Fruit fly (Drosophila melanogaster): ENCODE results near the gene CG5273.

CG5273 gene

dm6 chrX:758892-759621 is at the start of gene CG5273:
Gene CG5273 (plus strand): TSS chrX:759594.
- TF ChIP-seq vri (GFP tag; optimal IDR thresholded peaks at IDR 0.05) (peak; percentile 55), Smox (GFP tag; optimal IDR thresholded peaks at IDR 0.05) (peak; percentile 15), acj6 (GFP tag; optimal IDR thresholded peaks at IDR 0.05) (no peak), CG1621 (tag; optimal IDR thresholded peaks at IDR 0.05) (peak; percentile 36), CG3919 (GFP tag; optimal IDR thresholded peaks at IDR 0.05) (peak; percentile 12), Eip75B (GFP tag; optimal IDR thresholded peaks at IDR 0.05) (peak; percentile 1), CG32006 (GFP tag; optimal IDR thresholded peaks at IDR 0.05) (no peak), CG7368 (GFP tag; optimal IDR thresholded peaks at IDR 0.05) (no peak), Eip78C (GFP tag) (peak; percentile 75), lz (GFP tag; optimal IDR thresholded peaks at IDR 0.05) (peak; percentile 11), Sox102F (GFP tag; optimal IDR thresholded peaks at IDR 0.05) (peak; percentile 28), CG6808 (GFP tag; optimal IDR thresholded peaks at IDR 0.05) (peak; percentile 8), topi (GFP tag; optimal IDR thresholded peaks at IDR 0.05) (peak; percentile 34), fd59A (GFP tag; optimal IDR thresholded peaks at IDR 0.05) (no peak), Sox15 (GFP tag; optimal IDR thresholded peaks at IDR 0.05) (no peak), CG8632 (GFP tag; optimal IDR thresholded peaks at IDR 0.05) (no peak), svp (GFP tag) (peak; percentile 90), dsx (GFP tag; optimal IDR thresholded peaks at IDR 0.05; ENCODE audit: poor library complexity, severe bottlenecking) (no peak), OdsH (GFP tag; optimal IDR thresholded peaks at IDR 0.05) (no peak), CG4318 (GFP tag; optimal IDR thresholded peaks at IDR 0.05) (no peak), Sox14 (GFP tag; optimal IDR thresholded peaks at IDR 0.05) (peak; percentile 22), net (GFP tag; optimal IDR thresholded peaks at IDR 0.05) (no peak), CG9139 (GFP tag; optimal IDR thresholded peaks at IDR 0.05) (no peak), achi (GFP tag; optimal IDR thresholded peaks at IDR 0.05) (peak; percentile 73), eg (GFP tag; IDR thresholded peaks at IDR 0.05) (0 out of 3 replicates have a peak, but pooled peaks have one; percentile 6), esn (GFP tag; optimal IDR thresholded peaks at IDR 0.05) (peak; percentile 42), CG10669 (GFP tag; optimal IDR thresholded peaks at IDR 0.05) (no peak), Blimp-1 (GFP tag; optimal IDR thresholded peaks at IDR 0.05) (peak; percentile 93), ss (GFP tag; optimal IDR thresholded peaks at IDR 0.05) (peak; percentile 8 to 34)

dm6 chrX:710914-711313 is 48.5 kb upstream of the CG5273 start:
- TF ChIP-seq spab (GFP tag; optimal IDR thresholded peaks at IDR 0.05) (no peak), esn (GFP tag; optimal IDR thresholded peaks at IDR 0.05) (no peak), ss (GFP tag; optimal IDR thresholded peaks at IDR 0.05) (no peak), Sox14 (GFP tag; optimal IDR thresholded peaks at IDR 0.05) (no peak), svp (GFP tag) (no peak), CG3032 (tag; optimal IDR thresholded peaks at IDR 0.05) (no peak), Hr39 (GFP tag; optimal IDR thresholded peaks at IDR 0.05) (no peak), Hr38 (GFP tag; optimal IDR thresholded peaks at IDR 0.05) (no peak), lz (GFP tag; optimal IDR thresholded peaks at IDR 0.05) (no peak), CG10669 (GFP tag; optimal IDR thresholded peaks at IDR 0.05) (no peak), CG6808 (GFP tag; optimal IDR thresholded peaks at IDR 0.05) (no peak), fd59A (GFP tag; optimal IDR thresholded peaks at IDR 0.05) (no peak), OdsH (GFP tag; optimal IDR thresholded peaks at IDR 0.05) (no peak), Eip78C (GFP tag) (no peak), pdm3 (GFP tag; optimal IDR thresholded peaks at IDR 0.05) (no peak), Met (GFP tag; optimal IDR thresholded peaks at IDR 0.05) (no peak), CG7368 (GFP tag; optimal IDR thresholded peaks at IDR 0.05) (no peak), CG10631 (GFP tag; optimal IDR thresholded peaks at IDR 0.05) (no peak), CG4318 (GFP tag; optimal IDR thresholded peaks at IDR 0.05) (no peak), Blimp-1 (GFP tag; optimal IDR thresholded peaks at IDR 0.05) (no peak)

DNA sequence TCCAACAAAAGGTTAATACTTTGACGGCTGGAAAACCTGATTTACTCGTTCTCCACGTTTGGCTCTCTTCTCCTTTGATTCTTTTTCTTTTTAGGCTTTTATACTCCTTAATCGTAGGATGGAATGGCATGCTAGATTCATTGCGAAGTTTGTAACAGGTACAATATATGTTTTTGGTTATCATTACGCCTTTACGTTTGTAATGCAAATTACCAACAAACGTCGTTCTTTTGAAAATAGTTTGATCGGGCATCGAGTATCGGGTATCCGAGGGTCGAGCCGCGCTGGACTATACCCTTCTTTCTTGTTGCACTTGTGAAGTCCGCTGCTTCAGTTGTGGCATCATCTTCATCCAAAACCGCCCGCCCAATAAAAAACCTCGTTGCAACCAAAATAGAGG is 47.5 kb upstream of the CG5273 start:
- TF ChIP-seq spab (GFP tag; optimal IDR thresholded peaks at IDR 0.05) (peak; percentile 81), CG10631 (GFP tag; optimal IDR thresholded peaks at IDR 0.05) (peak; percentile 87), dac (GFP tag; optimal IDR thresholded peaks at IDR 0.05) (peak; percentile 61), Ets21C (GFP tag; optimal IDR thresholded peaks at IDR 0.05) (peak; percentile 81), Gug (GFP tag; IDR thresholded peaks at IDR 0.05) (peak; percentile 81), CG7368 (GFP tag; optimal IDR thresholded peaks at IDR 0.05) (peak; percentile 92), Ets96B (tag; optimal IDR thresholded peaks at IDR 0.05) (peak; percentile 89), fkh (GFP tag; optimal IDR thresholded peaks at IDR 0.05) (no peak), Hr4 (GFP tag; optimal IDR thresholded peaks at IDR 0.05) (peak; percentile 64), CG6276 (GFP tag; optimal IDR thresholded peaks at IDR 0.05) (peak; percentile 71), fd59A (GFP tag; optimal IDR thresholded peaks at IDR 0.05) (peak; percentile 82), CG31627 (GFP tag; optimal IDR thresholded peaks at IDR 0.05) (peak; percentile 89), topi (GFP tag; optimal IDR thresholded peaks at IDR 0.05) (peak; percentile 92), CG11294 (GFP tag; IDR thresholded peaks at IDR 0.05) (peak; percentile 62), Eip75B (GFP tag; optimal IDR thresholded peaks at IDR 0.05) (peak; percentile 91), acj6 (GFP tag; optimal IDR thresholded peaks at IDR 0.05) (peak; percentile 84), Eip93F (GFP tag; optimal IDR thresholded peaks at IDR 0.05) (peak; percentile 67), Met (GFP tag; optimal IDR thresholded peaks at IDR 0.05) (peak; percentile 93), CG4318 (GFP tag; optimal IDR thresholded peaks at IDR 0.05) (peak; percentile 58)
